Worm (Caenorhabditis elegans): ENCODE results near the gene K09C4.9.
A peak's percentile ranks its signal among the peaks of the same experiment; 100 is the strongest.

Gene K09C4.9

DNA sequence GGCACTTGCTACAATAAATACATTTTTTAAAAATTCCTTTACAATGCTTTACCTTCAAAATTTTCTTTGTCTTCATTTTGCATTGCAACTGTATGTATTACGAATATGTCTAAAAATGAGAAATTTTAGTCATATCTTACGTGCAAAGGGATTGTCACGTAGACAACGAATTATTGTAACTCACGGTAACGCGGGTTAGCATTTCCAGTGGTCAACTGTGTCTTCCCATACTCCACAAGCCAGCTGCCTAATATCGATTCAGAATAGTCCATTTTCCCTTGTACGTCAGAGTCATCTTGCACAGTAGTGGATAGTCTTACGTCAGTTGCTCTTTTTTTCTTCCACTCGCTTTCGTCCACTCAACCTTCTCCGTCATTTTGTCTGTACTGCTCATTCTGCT lies 9.0 kb downstream of the K09C4.9 start, which contains the start of gene fbxb-71:
TSS of gene fbxb-71 (plus strand) at position 301 of the 400 bp plus-strand sequence.
- TF ChIP-seq lsy-2 (tag; optimal IDR thresholded peaks at IDR 0.05), result no peak
- no peak for TF ChIP-seq mxl-2 (GFP tag; conservative IDR thresholded peaks at IDR 0.05)
- TF ChIP-seq nhr-10 (tag; optimal IDR thresholded peaks at IDR 0.05), result no peak
- TF ChIP-seq unc-62 (GFP tag; optimal IDR thresholded peaks at IDR 0.05 in 1 of 2), result peak in 1 of 2 experiments; percentile 34
- no peak for TF ChIP-seq unc-62 (tag; optimal IDR thresholded peaks at IDR 0.05)
- no peak for TF ChIP-seq mes-2 (tag; optimal IDR thresholded peaks at IDR 0.05; ENCODE audit: poor library complexity, severe bottlenecking)

- no peak for TF ChIP-seq ctbp-1 (GFP tag; IDR thresholded peaks at IDR 0.05)
- peak in 1 of 2 experiments; percentile 76 for TF ChIP-seq daf-16 (GFP tag; optimal IDR thresholded peaks at IDR 0.05)
- TF ChIP-seq daf-16 (tag; optimal IDR thresholded peaks at IDR 0.05), result no peak
- TF ChIP-seq nhr-48 (tag; optimal IDR thresholded peaks at IDR 0.05), result no peak
- no peak for TF ChIP-seq mxl-2 (GFP tag; conservative IDR thresholded peaks at IDR 0.05)
These were observed 11.1 kb downstream of the K09C4.9 start, which contains the start of gene lbp-2 for ce11 chrX:3260509-3260908. lbp-2 (plus strand) TSS chrX:3260610.

DNA sequence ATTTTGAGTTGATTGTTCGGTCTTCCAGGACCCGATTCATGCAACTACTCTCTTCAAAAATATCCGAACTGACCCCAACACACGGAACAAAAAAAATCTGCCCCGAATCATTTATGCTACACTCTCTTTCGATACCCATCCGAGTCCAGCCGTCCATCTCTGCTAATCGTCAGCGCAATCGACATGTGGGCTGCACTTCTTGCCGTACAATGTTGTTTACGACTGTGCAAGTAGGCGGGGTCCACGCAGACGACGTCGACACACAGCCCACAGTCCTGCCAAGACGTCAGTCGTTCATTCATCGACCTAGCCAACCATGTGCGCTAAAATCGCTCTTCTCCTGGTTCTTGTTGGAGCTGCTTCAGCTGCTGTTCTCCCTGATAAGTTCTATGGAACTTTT lies 12.7 kb downstream of the K09C4.9 start, which contains the start of gene lbp-1:
TSS of gene lbp-1 (plus strand) at position 301 of the 400 bp plus-strand sequence.
- TF ChIP-seq ceh-32 (tag; optimal IDR thresholded peaks at IDR 0.05; ENCODE audit: poor library complexity), result no peak
- no peak for TF ChIP-seq daf-16 (GFP tag; optimal IDR thresholded peaks at IDR 0.05)
- TF ChIP-seq daf-16 (tag; optimal IDR thresholded peaks at IDR 0.05), result no peak

ce11 chrX:3256784-3257493 lies 14.6 kb downstream of the K09C4.9 start, which contains the start of gene lbp-3:
lbp-3 (plus strand) TSS chrX:3257372.
- TF ChIP-seq ces-1 (GFP tag; optimal IDR thresholded peaks at IDR 0.05) (no peak), madf-9 (GFP tag; conservative IDR thresholded peaks at IDR 0.05) (no peak), zip-11 (GFP tag; IDR thresholded peaks at IDR 0.05) (no peak), nhr-6 (tag; optimal IDR thresholded peaks at IDR 0.05) (no peak), pqm-1 (tag; optimal IDR thresholded peaks at IDR 0.05) (peak; percentile 98), nhr-48 (tag; optimal IDR thresholded peaks at IDR 0.05) (peak; percentile 32), hlh-30 (tag; optimal IDR thresholded peaks at IDR 0.05; ENCODE audit: insufficient read depth) (peak; percentile 44), daf-8 (GFP tag; IDR thresholded peaks at IDR 0.05) (no peak), mep-1 (tag; optimal IDR thresholded peaks at IDR 0.05) (peak; percentile 24), nhr-25 (tag; optimal IDR thresholded peaks at IDR 0.05; ENCODE audit: borderline replicate concordance, insufficient read depth) (no peak), ceh-32 (tag; optimal IDR thresholded peaks at IDR 0.05; ENCODE audit: poor library complexity) (no peak), zfp-2 (tag; optimal IDR thresholded peaks at IDR 0.05) (no peak), nhr-102 (tag; optimal IDR thresholded peaks at IDR 0.05) (peak; percentile 90), attf-4 (tag; optimal IDR thresholded peaks at IDR 0.05) (no peak), lir-3 (tag; optimal IDR thresholded peaks at IDR 0.05) (no peak), sdz-12 (GFP tag; optimal IDR thresholded peaks at IDR 0.05) (no peak), vab-7 (GFP tag; IDR thresholded peaks at IDR 0.05) (no peak), ztf-7 (tag; optimal IDR thresholded peaks at IDR 0.05) (peak; percentile 98), ceh-82 (tag; optimal IDR thresholded peaks at IDR 0.05) (no peak), nhr-11 (tag; optimal IDR thresholded peaks at IDR 0.05) (no peak), fos-1 (tag; optimal IDR thresholded peaks at IDR 0.05) (no peak), lim-7 (GFP tag; IDR thresholded peaks at IDR 0.05) (no peak), R02D3.7 (tag; optimal IDR thresholded peaks at IDR 0.05) (no peak), F44E2.7 (GFP tag; IDR thresholded peaks at IDR 0.05) (no peak), Y5F2A.4 (GFP tag; optimal IDR thresholded peaks at IDR 0.05) (no peak), dpl-1 (GFP tag; optimal IDR thresholded peaks at IDR 0.05) (no peak), F49E8.2 (tag; optimal IDR thresholded peaks at IDR 0.05; ENCODE audit: borderline replicate concordance) (no peak), egl-43 (GFP tag; IDR thresholded peaks at IDR 0.05) (no peak), lin-15B (tag; optimal IDR thresholded peaks at IDR 0.05) (no peak), tra-1 (GFP tag; IDR thresholded peaks at IDR 0.05) (no peak), madf-5 (GFP tag; IDR thresholded peaks at IDR 0.05) (no peak), nhr-77 (tag; optimal IDR thresholded peaks at IDR 0.05) (peak; percentile 37), nhr-28 (tag; optimal IDR thresholded peaks at IDR 0.05) (peak; percentile 88), arid-1 (GFP tag; conservative IDR thresholded peaks at IDR 0.05) (no peak), unc-62 (GFP tag; optimal IDR thresholded peaks at IDR 0.05 in 1 of 2) (peak in 1 of 2 experiments; percentile 86), unc-62 (tag; optimal IDR thresholded peaks at IDR 0.05) (no peak), ZK337.2 (GFP tag; IDR thresholded peaks at IDR 0.05) (no peak)
